Worm (Caenorhabditis elegans) whole organism, late embryonic: Measurements from ENCODE around the gene col-165.

Source experiments
- C08G9.2 ChIP-seq: sonication (generic microtip); optimal IDR thresholded peaks from 2 replicates; lab custom pipeline; 2016; ENCODE audit warnings: mild to moderate bottlenecking, missing genetic modification characterization, moderate library complexity, missing compliant biosample characterization
- F13H6.1 ChIP-seq: sonication (generic microtip); optimal IDR thresholded peaks from 2 replicates; lab custom pipeline; 2016; ENCODE audit warnings: missing genetic modification characterization, missing compliant biosample characterization
- K02D7.2 ChIP-seq: sonication (generic microtip); optimal IDR thresholded peaks from 2 replicates; lab custom pipeline; 2017; ENCODE audit warnings: mild to moderate bottlenecking, missing genetic modification characterization, missing compliant biosample characterization
- K09A11.1 ChIP-seq: sonication (generic microtip); optimal IDR thresholded peaks from 2 replicates; lab custom pipeline; 2017; ENCODE audit warnings: antibody characterized with exemption, mild to moderate bottlenecking, missing genetic modification characterization, missing compliant biosample characterization; ENCODE audit not compliant: insufficient read depth
- Y22D7AL.16 ChIP-seq: sonication (generic microtip); optimal IDR thresholded peaks from 2 replicates; lab custom pipeline; 2016; ENCODE audit warnings: missing genetic modification characterization, missing compliant biosample characterization
- ahr-1 ChIP-seq: sonication (generic microtip); optimal IDR thresholded peaks from 2 replicates; lab custom pipeline; 2016; ENCODE audit warnings: missing genetic modification characterization, missing compliant biosample characterization
- ama-1 ChIP-seq: fragments of 150-350 bp; optimal IDR thresholded peaks from 2 replicates; lab custom pipeline; 2014
- ceh-14 ChIP-seq: sonication (generic microtip); optimal IDR thresholded peaks from 2 replicates; lab custom pipeline; 2016; ENCODE audit warnings: missing genotype, missing genetic modification characterization, missing compliant biosample characterization
- ceh-18 ChIP-seq: sonication (generic microtip); optimal IDR thresholded peaks from 2 replicates; lab custom pipeline; 2016; ENCODE audit warnings: missing genetic modification characterization, missing compliant biosample characterization
- ceh-22 ChIP-seq: sonication (generic microtip); optimal IDR thresholded peaks from 2 replicates; lab custom pipeline; 2017; ENCODE audit warnings: missing biosample characterization, missing genetic modification characterization
- ceh-31 ChIP-seq: sonication (generic microtip); optimal IDR thresholded peaks from 2 replicates; lab custom pipeline; 2016; ENCODE audit warnings: missing genetic modification characterization, missing compliant biosample characterization
- ceh-48 ChIP-seq: sonication (generic microtip); optimal IDR thresholded peaks from 2 replicates; lab custom pipeline; 2016; ENCODE audit warnings: missing genetic modification characterization, inconsistent platforms, missing compliant biosample characterization
- che-1 ChIP-seq: sonication (generic microtip); optimal IDR thresholded peaks from 2 replicates; lab custom pipeline; 2016; ENCODE audit warnings: mild to moderate bottlenecking, missing genetic modification characterization, missing compliant biosample characterization
- dmd-4 ChIP-seq: sonication (generic microtip); optimal IDR thresholded peaks from 2 replicates; lab custom pipeline; 2016; ENCODE audit warnings: borderline replicate concordance, missing genetic modification characterization, missing compliant biosample characterization
- fkh-10 ChIP-seq: fragments of 150-350 bp; optimal IDR thresholded peaks from 2 replicates; lab custom pipeline; 2014; ENCODE audit warnings: missing biosample characterization, missing genetic modification reagents, missing genetic modification characterization
- gmeb-2 ChIP-seq: sonication (generic microtip); optimal IDR thresholded peaks from 2 replicates; lab custom pipeline; 2016; ENCODE audit warnings: missing genetic modification characterization, inconsistent platforms, missing compliant biosample characterization
- hlh-15 ChIP-seq: sonication (generic microtip); optimal IDR thresholded peaks from 2 replicates; lab custom pipeline; 2016; ENCODE audit warnings: missing genetic modification characterization, missing compliant biosample characterization
- hlh-30 ChIP-seq: sonication (generic microtip); optimal IDR thresholded peaks from 2 replicates; lab custom pipeline; 2017; ENCODE audit warnings: antibody characterized with exemption, missing genetic modification characterization, missing compliant biosample characterization; ENCODE audit not compliant: insufficient read depth
- hlh-8 ChIP-seq: sonication (generic microtip); optimal IDR thresholded peaks from 2 replicates; lab custom pipeline; 2016; ENCODE audit warnings: missing genotype, missing genetic modification characterization, missing compliant biosample characterization
- lim-6 ChIP-seq: sonication (generic microtip); optimal IDR thresholded peaks from 2 replicates; lab custom pipeline; 2016; ENCODE audit warnings: missing genetic modification characterization, missing compliant biosample characterization
- lin-11 ChIP-seq: fragments of 200-800 bp; sonication (Bioruptor generic); optimal IDR thresholded peaks from 2 replicates; lab custom pipeline; 2018; ENCODE audit warnings: mild to moderate bottlenecking, missing genetic modification characterization, missing compliant biosample characterization
- madf-2 ChIP-seq: sonication (generic microtip); optimal IDR thresholded peaks from 2 replicates; lab custom pipeline; 2017; ENCODE audit warnings: missing genetic modification characterization, missing compliant biosample characterization
- mec-3 ChIP-seq: sonication (generic microtip); optimal IDR thresholded peaks from 2 replicates; lab custom pipeline; 2016; ENCODE audit warnings: borderline replicate concordance, missing genetic modification characterization, missing compliant biosample characterization
- nfya-1 ChIP-seq: sonication (generic microtip); optimal IDR thresholded peaks from 2 replicates; lab custom pipeline; 2017; ENCODE audit warnings: missing genetic modification characterization, mild to moderate bottlenecking, missing compliant biosample characterization, antibody characterized with exemption, moderate library complexity
- nhr-232 ChIP-seq: sonication (generic microtip); optimal IDR thresholded peaks from 2 replicates; lab custom pipeline; 2016; ENCODE audit warnings: missing genetic modification characterization, missing compliant biosample characterization
- odd-2 ChIP-seq: sonication (generic microtip); optimal IDR thresholded peaks from 2 replicates; lab custom pipeline; 2017; ENCODE audit warnings: antibody characterized with exemption, mild to moderate bottlenecking, missing genetic modification characterization, missing compliant biosample characterization
- pat-9 ChIP-seq: fragments of 200-800 bp; sonication (Bioruptor generic); optimal IDR thresholded peaks from 2 replicates; lab custom pipeline; 2018; ENCODE audit warnings: mild to moderate bottlenecking, missing genetic modification characterization, moderate library complexity, missing compliant biosample characterization
- pax-1 ChIP-seq: fragments of 150-350 bp; optimal IDR thresholded peaks from 2 replicates; lab custom pipeline; 2014; ENCODE audit warnings: missing biosample characterization, missing genetic modification characterization
- pha-4 ChIP-seq: fragments of 150-350 bp; optimal IDR thresholded peaks from 2 replicates; lab custom pipeline; 2018; ENCODE audit warnings: missing biosample characterization, missing genetic modification reagents, missing genetic modification characterization
- pqm-1 ChIP-seq: sonication (generic microtip); optimal IDR thresholded peaks from 2 replicates; lab custom pipeline; 2016; ENCODE audit warnings: missing genetic modification characterization, missing compliant biosample characterization
- rnt-1 ChIP-seq: sonication (generic microtip); optimal IDR thresholded peaks from 2 replicates; lab custom pipeline; 2016; ENCODE audit warnings: missing genetic modification characterization, missing compliant biosample characterization
- sdc-2 ChIP-seq: sonication (generic microtip); optimal IDR thresholded peaks from 2 replicates; lab custom pipeline; 2016; ENCODE audit warnings: missing genotype, missing genetic modification characterization, missing compliant biosample characterization
- sox-2 ChIP-seq: fragments of 200-800 bp; sonication (Bioruptor generic); IDR thresholded peaks from 2 replicates; pipeline ENCODE4 v1.3.6; 2022; ENCODE audit warnings: missing genetic modification reagents, missing genetic modification characterization, missing compliant biosample characterization
- tbx-2 ChIP-seq: sonication (generic microtip); optimal IDR thresholded peaks from 2 replicates; lab custom pipeline; 2016; ENCODE audit warnings: missing genetic modification characterization, missing compliant biosample characterization
- tbx-7 ChIP-seq: sonication (generic microtip); optimal IDR thresholded peaks from 2 replicates; lab custom pipeline; 2016; ENCODE audit warnings: missing genotype, missing genetic modification characterization, missing compliant biosample characterization
- ttx-3 ChIP-seq: sonication (generic microtip); optimal IDR thresholded peaks from 2 replicates; lab custom pipeline; 2016; ENCODE audit warnings: missing genetic modification reagents, missing genetic modification characterization, missing compliant biosample characterization
- unc-3 ChIP-seq, 2 experiments: fragments of 200-800 bp in 1 of 2; sonication (Bioruptor generic) in 1 of 2; sonication (generic microtip) in 1 of 2; conservative IDR thresholded peaks in 1 of 2; optimal IDR thresholded peaks in 1 of 2; 2 replicates each; pipeline versions ENCODE4 v1.3.6 to Lab custom; 2016 to 2022; ENCODE audit warnings: missing compliant biosample characterization in 2 of 2, missing genetic modification characterization in 2 of 2, missing genetic modification reagents in 1 of 2
- unc-42 ChIP-seq: sonication (generic microtip); optimal IDR thresholded peaks from 2 replicates; lab custom pipeline; 2016; ENCODE audit warnings: missing genotype, missing genetic modification characterization, missing compliant biosample characterization
- unc-55 ChIP-seq: sonication (generic microtip); optimal IDR thresholded peaks from 2 replicates; lab custom pipeline; 2017; ENCODE audit warnings: missing biosample characterization, missing genetic modification reagents, missing genetic modification characterization
- unc-86 ChIP-seq: sonication (generic microtip); optimal IDR thresholded peaks from 2 replicates; lab custom pipeline; 2016; ENCODE audit warnings: missing genetic modification characterization, missing compliant biosample characterization
- zip-5 ChIP-seq: sonication (generic microtip); optimal IDR thresholded peaks from 2 replicates; lab custom pipeline; 2016; ENCODE audit warnings: missing genetic modification characterization, missing compliant biosample characterization

The col-165 gene

DNA sequence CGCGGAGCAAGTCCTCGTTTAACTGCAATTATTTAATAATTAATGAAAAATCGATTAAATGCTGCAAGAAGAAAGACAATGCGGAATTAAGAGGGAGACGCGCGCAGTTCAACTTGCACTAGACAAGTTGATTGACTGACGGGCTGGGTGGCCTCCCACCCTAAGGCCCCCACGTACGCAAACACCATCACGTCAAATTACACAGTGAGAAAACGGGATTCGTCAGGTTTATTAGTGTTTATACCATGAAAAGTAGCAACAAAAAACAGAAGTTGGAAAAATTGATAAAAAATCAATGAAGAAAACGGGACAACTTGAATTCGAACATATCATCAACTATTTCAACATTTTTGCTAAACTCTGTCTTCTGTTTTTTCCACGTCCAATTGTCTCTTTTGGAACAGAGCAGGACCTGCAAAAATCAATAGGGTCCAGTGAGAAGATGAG lies 45.8 kb upstream of the col-165 start (continued):
- no peak for TF ChIP-seq zip-5 (tag; lab: Kevin White, UChicago)
- no peak for TF ChIP-seq madf-2 (tag; lab: Kevin White, UChicago)
- no peak for TF ChIP-seq hlh-15
- no peak for TF ChIP-seq dmd-4 (tag; lab: Kevin White, UChicago)
- 0 out of 2 replicates have a peak, but pooled peaks have one; percentile 27 for TF ChIP-seq unc-3 (GFP tag; conservative IDR thresholded peaks at IDR 0.05; lab: Robert Waterston, UW)
- TF ChIP-seq unc-3 (tag; optimal IDR thresholded peaks at IDR 0.05; lab: Kevin White, UChicago), result no peak
- TF ChIP-seq ahr-1 (tag; lab: Kevin White, UChicago), result no peak
- TF ChIP-seq hlh-8, result no peak
- TF ChIP-seq unc-42, result peak; percentile 18
- TF ChIP-seq F13H6.1, result no peak
- peak; percentile 13 for TF ChIP-seq nfya-1 (tag; lab: Kevin White, UChicago)
- TF ChIP-seq Y22D7AL.16 (tag; lab: Kevin White, UChicago), result no peak
- no peak for TF ChIP-seq K02D7.2 (tag; lab: Kevin White, UChicago)
- peak; percentile 5 for TF ChIP-seq unc-86 (tag; lab: Kevin White, UChicago)
- TF ChIP-seq pqm-1 (tag; lab: Kevin White, UChicago), result no peak
- TF ChIP-seq tbx-2, result no peak
- peak; percentile 55 for TF ChIP-seq ceh-14 (tag; lab: Kevin White, UChicago)
- peak; percentile 24 for TF ChIP-seq ttx-3 (tag; lab: Kevin White, UChicago)
- no peak for TF ChIP-seq fkh-10 (GFP tag; lab: Kevin White, UChicago)
- no peak for TF ChIP-seq pat-9 (tag; lab: Kevin White, UChicago)
- TF ChIP-seq ceh-48 (tag; lab: Kevin White, UChicago), result peak; percentile 64
- TF ChIP-seq K09A11.1 (tag; lab: Kevin White, UChicago), result no peak
- TF ChIP-seq sdc-2, result peak; percentile 47
- no peak for TF ChIP-seq lin-11
- TF ChIP-seq ama-1 (lab: Kevin White, UChicago), result no peak
- no peak for TF ChIP-seq odd-2 (tag; lab: Kevin White, UChicago)
- TF ChIP-seq che-1 (tag; lab: Kevin White, UChicago), result no peak
- TF ChIP-seq tbx-7 (tag; lab: Kevin White, UChicago), result no peak
- no peak for TF ChIP-seq pha-4 (tag; lab: Kevin White, UChicago)
- TF ChIP-seq unc-55 (GFP tag; lab: Kevin White, UChicago), result peak; percentile 84
- TF ChIP-seq C08G9.2 (tag; lab: Kevin White, UChicago), result no peak
- no peak for TF ChIP-seq ceh-22
- no peak for TF ChIP-seq pax-1 (tag; lab: Kevin White, UChicago)
- TF ChIP-seq lim-6 (tag; lab: Kevin White, UChicago), result no peak

DNA sequence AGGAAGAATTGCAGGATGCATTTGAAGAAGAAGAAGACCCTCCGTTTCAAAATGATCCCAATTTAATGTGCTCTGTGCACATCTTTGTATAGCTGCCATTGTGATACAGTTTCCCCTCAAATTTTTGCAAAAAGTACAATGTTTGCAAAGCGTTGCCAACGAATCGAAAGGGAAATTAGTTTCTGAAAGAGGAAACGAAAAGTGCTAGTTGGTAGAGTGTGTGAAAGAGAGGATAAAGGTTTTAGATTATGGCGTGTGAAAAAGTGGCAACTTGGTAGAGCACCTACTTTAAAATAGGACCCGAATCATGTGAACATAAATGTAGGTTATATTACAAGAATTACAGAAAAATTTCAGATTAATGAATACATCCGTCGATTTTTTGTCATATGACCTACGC lies 41.8 kb upstream of the col-165 start, which contains the start of gene C52B9.8:
C52B9.8 (minus strand) TSS at position 101 of the 400 bp plus-strand sequence.
- TF ChIP-seq gmeb-2 (tag; lab: Kevin White, UChicago), result no peak
- TF ChIP-seq nhr-232, result no peak
- no peak for TF ChIP-seq ama-1 (lab: Kevin White, UChicago)
- TF ChIP-seq ceh-48 (tag; lab: Kevin White, UChicago), result no peak
- TF ChIP-seq odd-2 (tag; lab: Kevin White, UChicago), result no peak
- TF ChIP-seq fkh-10 (GFP tag; lab: Kevin White, UChicago), result no peak
- TF ChIP-seq sox-2 (GFP tag; lab: Robert Waterston, UW), result no peak
- TF ChIP-seq hlh-30 (tag; lab: Kevin White, UChicago), result no peak
- no peak for TF ChIP-seq mec-3 (tag; lab: Kevin White, UChicago)
- no peak for TF ChIP-seq lim-6 (tag; lab: Kevin White, UChicago)

DNA sequence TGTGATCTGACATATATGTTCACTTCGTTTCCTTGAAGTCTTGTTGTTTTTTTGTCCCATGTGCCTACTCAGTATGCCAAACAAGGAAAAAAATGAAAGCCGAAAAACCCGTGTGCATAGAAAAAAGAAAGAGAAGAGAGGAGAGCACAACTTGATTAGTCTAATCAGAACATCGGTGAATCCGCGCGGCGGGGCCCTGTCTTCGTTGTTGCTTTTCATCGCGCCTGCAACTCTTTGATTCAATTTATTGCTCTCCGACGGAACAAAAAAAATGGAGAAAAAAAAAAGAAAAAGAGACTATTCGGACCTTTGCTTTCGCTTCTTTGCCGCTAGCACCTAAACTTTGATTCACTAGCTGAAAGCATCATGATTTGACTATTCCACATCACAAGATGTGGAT lies 38.5 kb upstream of the col-165 start:
- TF ChIP-seq fkh-10 (GFP tag; lab: Kevin White, UChicago) (peak; percentile 24), unc-55 (GFP tag; lab: Kevin White, UChicago) (no peak), unc-86 (tag; lab: Kevin White, UChicago) (no peak), ceh-31 (no peak), rnt-1 (tag; lab: Kevin White, UChicago) (no peak), ceh-18 (no peak), pqm-1 (tag; lab: Kevin White, UChicago) (no peak), unc-42 (peak; percentile 95)
